Worm (Caenorhabditis elegans) whole organism, young adult: Measurements from ENCODE around the gene E02H9.3.
A peak's percentile ranks its signal among the peaks of the same experiment; 100 is the strongest.

Experiments used
- B0035.1 ChIP-seq: sonication (generic microtip); optimal IDR thresholded peaks from 2 replicates; lab custom pipeline; 2016; ENCODE audit warnings: missing genetic modification characterization, mild to moderate bottlenecking, missing compliant biosample characterization, missing genotype, missing genetic modification reagents
- C06A6.2 ChIP-seq: fragments of 200-800 bp; sonication (Bioruptor generic); conservative IDR thresholded peaks from 2 replicates; pipeline ENCODE4 v1.3.6; 2022; ENCODE audit warnings: missing genetic modification characterization, missing compliant biosample characterization
- D2030.7 ChIP-seq: fragments of 200-800 bp; sonication (Bioruptor generic); IDR thresholded peaks from 2 replicates; pipeline ENCODE4 v1.3.6; 2022; ENCODE audit warnings: missing genetic modification reagents, missing genetic modification characterization, missing compliant biosample characterization
- F33H1.4 ChIP-seq: fragments of 200-800 bp; sonication (Bioruptor generic); IDR thresholded peaks from 2 replicates; pipeline ENCODE4 v1.3.6; 2022; ENCODE audit warnings: missing genetic modification reagents, missing genetic modification characterization, missing compliant biosample characterization
- F37B4.10 ChIP-seq: fragments of 200-800 bp; sonication (Bioruptor generic); IDR thresholded peaks from 2 replicates; pipeline ENCODE4 v1.3.6; 2022; ENCODE audit warnings: missing genetic modification characterization, missing compliant biosample characterization
- F39B2.1 ChIP-seq: fragments of 200-800 bp; sonication (Bioruptor generic); IDR thresholded peaks from 2 replicates; pipeline ENCODE4 v1.3.6; 2022; ENCODE audit warnings: missing genetic modification reagents, missing genetic modification characterization, missing compliant biosample characterization
- F52B5.7 ChIP-seq: sonication (generic microtip); optimal IDR thresholded peaks from 2 replicates; lab custom pipeline; 2016; ENCODE audit warnings: mild to moderate bottlenecking, missing genetic modification characterization, missing compliant biosample characterization
- T26A5.8 ChIP-seq: sonication (generic microtip); optimal IDR thresholded peaks from 2 replicates; lab custom pipeline; 2016; ENCODE audit warnings: missing genetic modification characterization, missing compliant biosample characterization
- Y56A3A.18 ChIP-seq: fragments of 200-800 bp; sonication (Bioruptor generic); IDR thresholded peaks from 2 replicates; pipeline ENCODE4 v1.3.6; 2022; ENCODE audit warnings: missing genetic modification reagents, missing genetic modification characterization, missing compliant biosample characterization
- Y79H2A.3 ChIP-seq: fragments of 200-800 bp; sonication (Bioruptor generic); conservative IDR thresholded peaks from 2 replicates; pipeline ENCODE4 v1.3.6; 2022; ENCODE audit warnings: missing genetic modification reagents, missing genetic modification characterization, missing compliant biosample characterization
- attf-5 ChIP-seq: fragments of 200-800 bp; sonication (Bioruptor generic); optimal IDR thresholded peaks from 2 replicates; lab custom pipeline; 2018; ENCODE audit warnings: mild to moderate bottlenecking, missing genetic modification characterization, missing compliant biosample characterization
- bed-2 ChIP-seq: fragments of 200-800 bp; sonication (Bioruptor generic); IDR thresholded peaks from 2 replicates; pipeline ENCODE4 v1.3.6; 2022; ENCODE audit warnings: missing genetic modification reagents, missing genetic modification characterization, missing compliant biosample characterization
- cebp-1 ChIP-seq, 2 experiments: fragments of 200-800 bp in 1 of 2; sonication (Bioruptor generic) in 1 of 2; sonication (generic microtip) in 1 of 2; IDR thresholded peaks in 1 of 2; optimal IDR thresholded peaks in 1 of 2; 2 replicates each; pipeline versions ENCODE4 v1.3.6 to Lab custom; 2017 to 2022; ENCODE audit warnings: missing compliant biosample characterization in 2 of 2, missing genetic modification characterization in 2 of 2, mild to moderate bottlenecking in 1 of 2, missing genetic modification reagents in 1 of 2, moderate library complexity in 1 of 2
- ceh-27 ChIP-seq: fragments of 200-800 bp; sonication (Bioruptor generic); optimal IDR thresholded peaks from 2 replicates; lab custom pipeline; 2018; ENCODE audit warnings: mild to moderate bottlenecking, missing genetic modification characterization, moderate library complexity, missing compliant biosample characterization
- ceh-91 ChIP-seq: fragments of 200-800 bp; sonication (Bioruptor generic); IDR thresholded peaks from 2 replicates; pipeline ENCODE4 v1.3.6; 2022; ENCODE audit warnings: missing genetic modification reagents, missing genetic modification characterization, missing compliant biosample characterization
- chd-7 ChIP-seq: sonication (generic microtip); optimal IDR thresholded peaks from 2 replicates; lab custom pipeline; 2016; ENCODE audit warnings: mild to moderate bottlenecking, missing genetic modification characterization, moderate library complexity, missing compliant biosample characterization
- die-1 ChIP-seq: sonication (generic microtip); optimal IDR thresholded peaks from 2 replicates; lab custom pipeline; 2016; ENCODE audit warnings: missing genotype, mild to moderate bottlenecking, missing genetic modification characterization, missing compliant biosample characterization
- dpff-1 ChIP-seq: sonication (generic microtip); optimal IDR thresholded peaks from 2 replicates; lab custom pipeline; 2017; ENCODE audit warnings: mild to moderate bottlenecking, missing genetic modification characterization, missing compliant biosample characterization
- dpl-1 ChIP-seq: fragments of 150-350 bp; optimal IDR thresholded peaks from 2 replicates; lab custom pipeline; 2014; ENCODE audit warnings: missing biosample characterization, missing genetic modification reagents, missing genetic modification characterization
- efl-1 ChIP-seq: fragments of 150-350 bp; optimal IDR thresholded peaks from 2 replicates; lab custom pipeline; 2014; ENCODE audit warnings: missing biosample characterization, missing genetic modification reagents, missing genetic modification characterization
- ekl-4 ChIP-seq: fragments of 200-800 bp; sonication (Bioruptor generic); IDR thresholded peaks from 2 replicates; pipeline ENCODE4 v1.3.6; 2022; ENCODE audit warnings: missing genetic modification reagents, missing genetic modification characterization, missing compliant biosample characterization
- ets-4 ChIP-seq: fragments of 200-800 bp; sonication (Bioruptor generic); optimal IDR thresholded peaks from 2 replicates; lab custom pipeline; 2018; ENCODE audit warnings: mild to moderate bottlenecking, missing genetic modification characterization, missing compliant biosample characterization
- lsl-1 ChIP-seq: fragments of 200-800 bp; sonication (Bioruptor generic); optimal IDR thresholded peaks from 2 replicates; lab custom pipeline; 2018; ENCODE audit warnings: mild to moderate bottlenecking, missing genetic modification characterization, moderate library complexity, missing compliant biosample characterization
- madf-6 ChIP-seq: fragments of 200-800 bp; sonication (Bioruptor generic); IDR thresholded peaks from 2 replicates; pipeline ENCODE4 v1.3.6; 2022; ENCODE audit warnings: missing genetic modification reagents, missing genetic modification characterization, missing compliant biosample characterization
- mcd-1 ChIP-seq: fragments of 200-800 bp; sonication (Bioruptor generic); IDR thresholded peaks from 2 replicates; pipeline ENCODE4 v1.3.6; 2022; ENCODE audit warnings: missing genetic modification reagents, missing genetic modification characterization, missing compliant biosample characterization
- nhr-120 ChIP-seq: fragments of 200-800 bp; sonication (Bioruptor generic); IDR thresholded peaks from 2 replicates; pipeline ENCODE4 v1.3.6; 2022; ENCODE audit warnings: missing genetic modification characterization, missing compliant biosample characterization
- rec-8 ChIP-seq, 2 experiments: sonication (generic microtip); optimal IDR thresholded peaks; 2 replicates each; lab custom pipeline; 2016; ENCODE audit warnings: mild to moderate bottlenecking in 2 of 2, missing genetic modification characterization in 2 of 2, missing genetic modification reagents in 2 of 2, missing genotype in 2 of 2, missing biosample characterization in 1 of 2, missing compliant biosample characterization in 1 of 2, moderate library complexity in 1 of 2
- somi-1 ChIP-seq: fragments of 200-800 bp; sonication (Bioruptor generic); optimal IDR thresholded peaks from 2 replicates; lab custom pipeline; 2018; ENCODE audit warnings: mild to moderate bottlenecking, missing genetic modification characterization, missing compliant biosample characterization
- sptf-2 ChIP-seq: fragments of 200-800 bp; sonication (Bioruptor generic); optimal IDR thresholded peaks from 2 replicates; lab custom pipeline; 2018; ENCODE audit warnings: mild to moderate bottlenecking, missing genetic modification characterization, missing compliant biosample characterization
- tbp1 ChIP-seq: fragments of 200-800 bp; sonication (Bioruptor generic); optimal IDR thresholded peaks from 2 replicates; lab custom pipeline; 2018; ENCODE audit warnings: mild to moderate bottlenecking, missing genetic modification characterization, missing compliant biosample characterization
- ztf-22 ChIP-seq: fragments of 200-800 bp; sonication (Bioruptor generic); optimal IDR thresholded peaks from 2 replicates; lab custom pipeline; 2018; ENCODE audit warnings: mild to moderate bottlenecking, missing genetic modification characterization, moderate library complexity, missing compliant biosample characterization

The E02H9.3 gene

ce11 chrIII:2473554-2473953 lies 14.7 kb downstream of the E02H9.3 start, which contains the start of gene smg-6:
Gene smg-6 (plus strand): TSS chrIII:2473854.
- TF ChIP-seq dpl-1 (no peak), tbp1 (GFP tag; lab: Kevin White, UChicago) (no peak), ceh-27 (GFP tag; lab: Kevin White, UChicago) (no peak), ceh-91 (GFP tag; lab: Robert Waterston, UW) (no peak), cebp-1 (GFP tag; IDR thresholded peaks at IDR 0.05; lab: Robert Waterston, UW) (no peak), cebp-1 (tag; optimal IDR thresholded peaks at IDR 0.05; lab: Kevin White, UChicago) (no peak), sptf-2 (no peak), T26A5.8 (no peak), F52B5.7 (tag; lab: Kevin White, UChicago) (no peak), bed-2 (GFP tag; lab: Robert Waterston, UW) (no peak), ztf-22 (GFP tag; lab: Kevin White, UChicago) (no peak), Y79H2A.3 (GFP tag; lab: Robert Waterston, UW) (no peak), lsl-1 (GFP tag; lab: Kevin White, UChicago) (no peak), dpff-1 (no peak), B0035.1 (tag; lab: Kevin White, UChicago) (no peak), C06A6.2 (no peak), Y56A3A.18 (no peak)

ce11 chrIII:2474781-2475180 lies 15.9 kb downstream of the E02H9.3 start:
- TF ChIP-seq efl-1 (GFP tag; lab: Kevin White, UChicago) = peak; percentile 18
- no peak for TF ChIP-seq somi-1 (GFP tag; lab: Kevin White, UChicago)
- TF ChIP-seq nhr-120 = no peak
- no peak for TF ChIP-seq die-1 (tag; lab: Kevin White, UChicago)
- TF ChIP-seq F39B2.1 (GFP tag; lab: Robert Waterston, UW) = no peak
- TF ChIP-seq ets-4 = no peak
- TF ChIP-seq attf-5 (GFP tag; lab: Kevin White, UChicago) = no peak
- peak; percentile 56; the same call in 1 of the 2 replicates for TF ChIP-seq madf-6 (GFP tag; lab: Robert Waterston, UW)
- TF ChIP-seq, all 124 proteins: peak for 2

ce11 chrIII:2477303-2477702 lies 18.5 kb downstream of the E02H9.3 start:
- TF ChIP-seq rec-8 (tag; optimal IDR thresholded peaks at IDR 0.05; lab: Kevin White, UChicago) (no peak), mcd-1 (peak; percentile 62)

ce11 chrIII:2478605-2479004 lies 19.8 kb downstream of the E02H9.3 start:
- TF ChIP-seq F37B4.10 (GFP tag; lab: Robert Waterston, UW) = no peak
- no peak for TF ChIP-seq D2030.7 (GFP tag; lab: Robert Waterston, UW)
- no peak for TF ChIP-seq attf-5 (GFP tag; lab: Kevin White, UChicago)
- no peak for TF ChIP-seq chd-7 (tag; lab: Kevin White, UChicago)
- no peak for TF ChIP-seq ekl-4
- TF ChIP-seq, all 124 proteins: peak for 0

ce11 chrIII:2482171-2482570 lies 23.3 kb downstream of the E02H9.3 start:
- no peak for TF ChIP-seq attf-5 (GFP tag; lab: Kevin White, UChicago)
- TF ChIP-seq F33H1.4 (GFP tag; lab: Robert Waterston, UW) = peak; percentile 51; the same call in 1 of the 2 replicates
